Worm (Caenorhabditis elegans) whole organism, L4/young adult: ENCODE data around the gene F16F9.1.
A peak's percentile ranks its signal among the peaks of the same experiment; 100 is the strongest.

ENCODE experiments used
- W03F9.2 ChIP-seq: fragments of 150-350 bp; optimal IDR thresholded peaks from 2 replicates; lab custom pipeline; 2014; ENCODE audit warnings: missing biosample characterization, missing genetic modification characterization
- dao-5 ChIP-seq: sonication (generic microtip); optimal IDR thresholded peaks from 2 replicates; lab custom pipeline; 2016; ENCODE audit warnings: missing genotype, missing genetic modification characterization, moderate library complexity, missing compliant biosample characterization
- him-1 ChIP-seq: sonication (generic microtip); optimal IDR thresholded peaks from 2 replicates; lab custom pipeline; 2016; ENCODE audit warnings: missing genotype, missing genetic modification reagents, missing genetic modification characterization, missing compliant biosample characterization

F16F9.1 gene

DNA sequence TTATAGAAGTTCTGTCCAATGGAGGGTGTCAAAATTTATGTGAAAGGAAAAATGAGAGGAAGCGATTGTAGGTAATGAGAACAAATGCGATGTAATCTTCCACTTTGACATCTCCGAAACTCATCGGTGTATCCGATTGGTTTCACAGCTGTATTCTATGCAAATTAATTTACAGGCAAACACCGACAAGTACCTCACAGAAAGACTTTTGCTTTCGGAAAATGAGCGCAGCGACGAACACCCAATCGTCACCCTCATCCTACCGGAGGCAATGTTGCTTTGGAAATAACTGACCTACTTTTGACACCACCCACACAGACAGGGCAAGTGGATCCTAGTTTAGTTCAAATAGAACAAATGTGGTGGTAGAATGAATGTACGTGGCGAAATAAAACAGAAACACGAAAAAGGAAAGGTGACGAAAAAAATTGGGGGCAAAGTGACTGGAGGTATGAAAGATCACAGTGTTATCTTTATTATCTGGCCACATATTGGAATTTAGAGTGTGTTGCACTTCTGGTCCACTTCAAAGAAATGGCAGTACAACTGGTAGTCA, 17.8 kb downstream of the F16F9.1 start:
- no peak for TF ChIP-seq W03F9.2
- TF ChIP-seq dao-5 (tag; lab: Kevin White, UChicago): no peak
- no peak for TF ChIP-seq him-1 (tag; lab: Kevin White, UChicago)

ce11 chrX:8470126-8470772, 24.0 kb downstream of the F16F9.1 start, which contains the start of gene mec-10:
Gene mec-10 (minus strand): TSS chrX:8470314.
- TF ChIP-seq him-1 (tag; lab: Kevin White, UChicago) (no peak), dao-5 (tag; lab: Kevin White, UChicago) (no peak), W03F9.2 (no peak)

DNA sequence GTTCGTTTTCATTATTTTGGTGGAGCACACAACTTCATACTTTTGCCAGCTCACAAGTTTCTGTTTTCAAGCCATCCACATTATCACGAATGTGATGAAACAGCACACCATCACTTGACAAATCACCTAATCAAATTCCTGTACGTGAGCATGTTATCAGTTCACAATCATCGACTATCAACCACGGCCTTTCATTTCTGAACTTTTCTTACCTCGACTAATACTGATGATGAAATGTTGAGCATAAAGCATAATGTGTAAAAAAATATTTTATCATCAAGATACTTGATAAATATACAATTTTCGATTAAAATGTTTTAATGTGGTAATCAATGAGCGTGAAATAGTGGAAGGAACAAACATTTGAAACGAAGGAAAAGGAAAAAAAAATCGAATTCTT, 27.3 kb downstream of the F16F9.1 start:
- no peak for TF ChIP-seq him-1 (tag; lab: Kevin White, UChicago)
- TF ChIP-seq W03F9.2: no peak
- TF ChIP-seq dao-5 (tag; lab: Kevin White, UChicago): no peak

DNA sequence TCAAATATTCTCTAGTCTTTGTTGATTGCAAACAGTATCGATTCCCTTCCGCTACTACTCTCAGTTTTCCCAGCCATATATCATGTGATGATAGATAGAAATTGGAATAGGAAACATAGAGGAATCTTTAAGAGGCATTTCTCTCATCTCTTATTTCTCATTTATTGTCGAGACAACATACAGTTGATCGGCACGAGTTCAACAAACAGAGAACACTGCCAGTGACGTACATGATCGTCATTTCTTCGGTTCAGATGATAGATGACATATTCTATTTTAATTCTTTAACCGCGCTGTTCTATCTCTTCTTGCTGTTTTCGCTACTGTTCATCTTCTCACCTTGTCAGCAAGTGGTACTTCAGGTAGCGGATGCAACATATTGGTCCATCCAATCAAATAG, 28.9 kb downstream of the F16F9.1 start:
- TF ChIP-seq dao-5 (tag; lab: Kevin White, UChicago): no peak
- no peak for TF ChIP-seq him-1 (tag; lab: Kevin White, UChicago)
- TF ChIP-seq W03F9.2: no peak

DNA sequence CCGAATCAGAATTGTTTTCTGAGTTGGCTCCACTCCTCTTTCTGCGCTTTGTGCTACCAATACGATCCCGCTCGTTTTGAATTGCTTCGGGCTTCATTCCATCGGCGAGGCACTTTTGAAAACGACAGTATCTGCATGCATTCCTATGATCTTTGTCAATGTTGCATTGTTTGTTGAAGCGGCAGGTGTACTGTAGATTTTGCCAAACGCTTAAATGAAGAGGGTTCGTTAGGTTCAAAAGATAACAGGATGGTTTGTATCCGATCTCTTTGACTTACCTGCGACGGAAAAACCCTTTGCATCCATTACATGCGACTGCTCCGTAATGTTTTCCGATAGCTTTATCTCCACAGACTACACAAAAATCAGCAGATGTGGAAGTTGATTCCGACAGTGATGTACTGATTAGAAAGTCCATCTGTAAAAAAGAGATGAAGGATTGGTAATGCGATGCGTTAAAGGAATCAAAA, 29.6 kb downstream of the F16F9.1 start, which contains the start of gene nhr-14:
TSS of gene nhr-14 (minus strand) at position 420 of the 470 bp plus-strand sequence.
- TF ChIP-seq W03F9.2 (no peak), dao-5 (tag; lab: Kevin White, UChicago) (no peak)

DNA sequence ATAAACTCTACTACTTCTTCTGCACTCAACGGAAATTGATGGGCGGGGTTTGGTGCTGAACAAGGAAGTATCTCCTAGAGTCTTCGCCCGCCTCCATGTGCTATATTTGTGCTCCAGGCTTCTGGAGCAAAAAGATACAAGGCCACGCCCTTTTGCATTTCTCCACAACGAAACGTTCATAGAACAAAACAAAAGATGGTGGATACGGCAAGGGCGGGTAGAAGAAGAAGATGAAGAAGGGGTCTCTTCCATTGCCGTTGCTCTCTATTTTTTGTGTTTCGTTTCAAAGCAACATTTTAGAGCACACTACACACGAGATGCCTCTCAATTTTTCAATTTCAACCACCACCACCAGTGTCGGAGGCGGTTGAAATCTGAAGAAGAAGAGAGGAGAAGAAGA, 30.1 kb downstream of the F16F9.1 start:
- no peak for TF ChIP-seq dao-5 (tag; lab: Kevin White, UChicago)
- TF ChIP-seq him-1 (tag; lab: Kevin White, UChicago): peak; percentile 31

DNA sequence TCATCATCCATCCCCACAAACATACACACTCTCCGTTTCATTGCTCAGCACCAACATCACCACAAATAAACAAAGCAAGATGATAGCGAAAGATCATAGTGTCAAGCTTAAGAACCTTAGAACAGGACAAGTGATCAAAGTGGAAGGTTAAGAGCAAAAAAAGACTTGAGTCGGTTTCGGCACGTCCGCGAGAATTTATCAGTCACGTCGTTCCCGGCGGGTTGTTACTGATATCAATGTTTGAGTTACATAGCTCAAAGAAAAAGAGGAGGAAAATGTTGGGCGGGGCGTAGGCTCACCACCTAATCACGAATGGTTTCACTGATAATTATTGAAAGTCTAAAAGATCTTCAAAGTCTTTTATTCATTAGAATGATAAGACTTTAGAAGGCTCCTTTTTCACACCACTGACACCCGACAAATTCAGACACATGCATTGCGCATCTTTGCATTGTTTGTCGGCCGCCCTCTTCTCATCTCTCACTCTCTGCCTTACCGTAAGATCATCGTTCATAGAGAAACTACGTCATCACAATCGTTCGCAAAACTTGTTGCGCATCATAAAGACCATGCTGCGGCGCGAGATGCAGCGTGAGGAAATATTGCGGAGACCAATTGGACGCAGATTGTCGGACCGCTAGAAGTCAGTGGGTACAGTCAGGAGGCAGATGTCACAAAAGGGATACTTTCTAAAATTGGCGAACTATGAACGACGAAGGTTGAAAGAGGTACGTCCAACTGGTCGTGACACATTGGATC, 31.0 kb downstream of the F16F9.1 start:
- TF ChIP-seq dao-5 (tag; lab: Kevin White, UChicago) (no peak), him-1 (tag; lab: Kevin White, UChicago) (no peak), W03F9.2 (no peak)

ce11 chrX:8479050-8479449, 32.8 kb downstream of the F16F9.1 start:
- TF ChIP-seq him-1 (tag; lab: Kevin White, UChicago) (no peak), dao-5 (tag; lab: Kevin White, UChicago) (no peak), W03F9.2 (no peak)

DNA sequence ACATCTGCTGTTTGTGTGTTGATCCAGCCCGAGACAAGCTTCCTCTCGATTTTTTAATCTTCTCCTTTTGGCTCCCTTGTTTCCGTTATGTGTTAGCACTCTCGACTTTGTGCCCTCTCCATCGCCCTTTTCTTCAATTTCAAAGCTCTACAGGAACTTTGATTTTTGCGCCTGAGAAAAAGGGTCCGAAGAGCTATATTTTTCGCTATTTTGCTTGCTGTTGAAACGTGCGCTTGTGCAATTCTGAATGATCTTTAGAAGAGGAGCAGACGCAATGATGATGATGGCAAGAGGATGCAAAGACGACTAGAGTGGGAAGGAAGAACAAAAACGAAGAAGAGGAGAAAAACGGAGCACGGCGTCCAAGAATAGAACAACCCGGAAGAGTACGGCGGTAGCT, 35.5 kb downstream of the F16F9.1 start:
- TF ChIP-seq dao-5 (tag; lab: Kevin White, UChicago): no peak
- TF ChIP-seq W03F9.2: no peak
- no peak for TF ChIP-seq him-1 (tag; lab: Kevin White, UChicago)

DNA sequence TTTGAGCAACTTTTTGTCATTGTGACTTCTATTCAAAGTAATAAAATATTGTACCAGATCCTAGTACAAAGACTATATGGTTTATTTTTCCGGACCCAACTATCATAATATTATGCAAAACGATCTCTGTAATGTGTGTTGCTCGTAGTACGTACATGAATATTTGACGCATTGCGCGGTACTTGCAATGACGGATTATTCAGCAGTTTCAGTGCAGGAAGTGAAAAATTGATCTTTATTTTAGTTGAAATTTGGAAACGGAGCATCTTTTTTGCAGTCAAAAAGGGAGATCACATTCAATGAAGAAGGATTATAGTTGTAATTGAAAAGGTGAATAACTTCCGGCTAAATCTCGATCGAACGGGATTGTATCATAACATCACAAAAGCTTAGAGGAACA, 37.7 kb downstream of the F16F9.1 start:
- no peak for TF ChIP-seq dao-5 (tag; lab: Kevin White, UChicago)

- TF ChIP-seq dao-5 (tag; lab: Kevin White, UChicago): no peak
- no peak for TF ChIP-seq him-1 (tag; lab: Kevin White, UChicago)
- no peak for TF ChIP-seq W03F9.2
These were observed 39.2 kb downstream of the F16F9.1 start for ce11 chrX:8485392-8485791.

ce11 chrX:8489415-8489814, 43.2 kb downstream of the F16F9.1 start:
- no peak for TF ChIP-seq dao-5 (tag; lab: Kevin White, UChicago)
- TF ChIP-seq W03F9.2: no peak
- no peak for TF ChIP-seq him-1 (tag; lab: Kevin White, UChicago)

DNA sequence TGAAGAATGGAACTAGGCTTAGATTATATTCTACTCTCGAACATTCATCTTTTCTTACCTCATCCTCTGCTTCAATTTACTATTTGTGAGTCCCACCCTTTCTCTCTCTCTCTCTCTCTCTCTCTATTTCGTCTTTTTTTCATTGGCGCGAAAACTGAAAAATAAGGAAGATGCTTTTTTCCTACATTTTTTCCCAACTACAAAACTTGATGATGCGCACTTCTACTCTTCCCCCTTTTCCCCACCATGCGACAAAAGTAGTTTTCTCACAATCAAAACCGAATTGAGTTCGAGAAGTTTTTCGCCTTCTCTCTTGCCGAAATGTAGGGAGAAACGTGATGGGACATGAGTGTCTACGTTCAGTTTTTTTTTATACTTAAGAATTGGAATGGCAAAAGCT, 43.7 kb downstream of the F16F9.1 start:
- TF ChIP-seq dao-5 (tag; lab: Kevin White, UChicago) (no peak), W03F9.2 (no peak), him-1 (tag; lab: Kevin White, UChicago) (no peak)

ce11 chrX:8492750-8493149, 46.5 kb downstream of the F16F9.1 start:
- no peak for TF ChIP-seq him-1 (tag; lab: Kevin White, UChicago)
- TF ChIP-seq W03F9.2: no peak
- no peak for TF ChIP-seq dao-5 (tag; lab: Kevin White, UChicago)
